Worm (Caenorhabditis elegans) whole organism, young adult: ENCODE measurements around the gene C56G2.9.
A peak's percentile ranks its signal among the peaks of the same experiment; 100 is the strongest.

ENCODE experiments used
- B0035.1 ChIP-seq: sonication (generic microtip); optimal IDR thresholded peaks from 2 replicates; lab custom pipeline; 2016; ENCODE audit warnings: missing genetic modification characterization, mild to moderate bottlenecking, missing compliant biosample characterization, missing genotype, missing genetic modification reagents
- F37B4.10 ChIP-seq: fragments of 200-800 bp; sonication (Bioruptor generic); IDR thresholded peaks from 2 replicates; pipeline ENCODE4 v1.3.6; 2022; ENCODE audit warnings: missing genetic modification characterization, missing compliant biosample characterization
- K11D2.4 ChIP-seq: fragments of 200-800 bp; sonication (Bioruptor generic); IDR thresholded peaks from 2 replicates; pipeline ENCODE4 v1.3.6; 2022; ENCODE audit warnings: missing genetic modification reagents, missing genetic modification characterization, missing compliant biosample characterization
- ama-1 ChIP-seq, 3 experiments: fragments of 150-350 bp in 1 of 3; sonication (generic microtip) in 2 of 3; optimal IDR thresholded peaks; 2 replicates each; lab custom pipeline; 2014 to 2018; ENCODE audit warnings: missing biosample characterization in 2 of 3, missing genetic modification characterization in 2 of 3, missing genetic modification reagents in 2 of 3
- atf-7 ChIP-seq: sonication (generic microtip); optimal IDR thresholded peaks from 2 replicates; lab custom pipeline; 2017; ENCODE audit warnings: mild to moderate bottlenecking, missing genetic modification characterization, missing compliant biosample characterization
- cebp-1 ChIP-seq, 2 experiments: fragments of 200-800 bp in 1 of 2; sonication (Bioruptor generic) in 1 of 2; sonication (generic microtip) in 1 of 2; IDR thresholded peaks in 1 of 2; optimal IDR thresholded peaks in 1 of 2; 2 replicates each; pipeline versions ENCODE4 v1.3.6 to Lab custom; 2017 to 2022; ENCODE audit warnings: missing compliant biosample characterization in 2 of 2, missing genetic modification characterization in 2 of 2, mild to moderate bottlenecking in 1 of 2, missing genetic modification reagents in 1 of 2, moderate library complexity in 1 of 2
- ceh-100 ChIP-seq: fragments of 200-800 bp; sonication (Bioruptor generic); IDR thresholded peaks from 2 replicates; pipeline ENCODE4 v1.3.6; 2022; ENCODE audit warnings: missing genetic modification reagents, missing genetic modification characterization, missing compliant biosample characterization
- ceh-58 ChIP-seq: fragments of 200-800 bp; sonication (Bioruptor generic); IDR thresholded peaks from 2 replicates; pipeline ENCODE4 v1.3.6; 2022; ENCODE audit warnings: missing genetic modification characterization, missing compliant biosample characterization
- ceh-79 ChIP-seq: sonication (generic microtip); optimal IDR thresholded peaks from 2 replicates; lab custom pipeline; 2017; ENCODE audit warnings: mild to moderate bottlenecking, missing genetic modification characterization, missing compliant biosample characterization
- ceh-91 ChIP-seq: fragments of 200-800 bp; sonication (Bioruptor generic); IDR thresholded peaks from 2 replicates; pipeline ENCODE4 v1.3.6; 2022; ENCODE audit warnings: missing genetic modification reagents, missing genetic modification characterization, missing compliant biosample characterization
- chd-7 ChIP-seq: sonication (generic microtip); optimal IDR thresholded peaks from 2 replicates; lab custom pipeline; 2016; ENCODE audit warnings: mild to moderate bottlenecking, missing genetic modification characterization, moderate library complexity, missing compliant biosample characterization
- dpl-1 ChIP-seq: fragments of 150-350 bp; optimal IDR thresholded peaks from 2 replicates; lab custom pipeline; 2014; ENCODE audit warnings: missing biosample characterization, missing genetic modification reagents, missing genetic modification characterization
- ets-4 ChIP-seq: fragments of 200-800 bp; sonication (Bioruptor generic); optimal IDR thresholded peaks from 2 replicates; lab custom pipeline; 2018; ENCODE audit warnings: mild to moderate bottlenecking, missing genetic modification characterization, missing compliant biosample characterization
- hlh-12 ChIP-seq: sonication (generic microtip); optimal IDR thresholded peaks from 2 replicates; lab custom pipeline; 2016; ENCODE audit warnings: missing genetic modification characterization, missing compliant biosample characterization
- hmg-1.2 ChIP-seq: fragments of 200-800 bp; sonication (Bioruptor generic); IDR thresholded peaks from 2 replicates; pipeline ENCODE4 v1.3.6; 2022; ENCODE audit warnings: missing genetic modification reagents, missing genetic modification characterization, missing compliant biosample characterization
- hrde-1 ChIP-seq: sonication (generic microtip); optimal IDR thresholded peaks from 2 replicates; lab custom pipeline; 2016; ENCODE audit warnings: missing genetic modification characterization, mild to moderate bottlenecking, missing compliant biosample characterization, moderate library complexity, missing genotype, missing genetic modification reagents, borderline replicate concordance
- let-607 ChIP-seq, 2 experiments: fragments of 200-800 bp in 1 of 2; sonication (Bioruptor generic) in 1 of 2; sonication (generic microtip) in 1 of 2; optimal IDR thresholded peaks; 2 replicates each; lab custom pipeline; 2016 to 2018; ENCODE audit warnings: mild to moderate bottlenecking in 2 of 2, missing compliant biosample characterization in 2 of 2, missing genetic modification characterization in 2 of 2, moderate library complexity in 2 of 2, missing genotype in 1 of 2
- lin-35 ChIP-seq, 3 experiments: fragments of 150-350 bp in 2 of 3; sonication (generic microtip) in 1 of 3; optimal IDR thresholded peaks; 2 replicates each; lab custom pipeline; 2014 to 2018; ENCODE audit warnings: missing biosample characterization in 3 of 3, missing genetic modification characterization in 3 of 3, missing genetic modification reagents in 3 of 3
- lin-40 ChIP-seq: sonication (generic microtip); optimal IDR thresholded peaks from 2 replicates; lab custom pipeline; 2016; ENCODE audit warnings: missing genetic modification characterization, mild to moderate bottlenecking, missing compliant biosample characterization, missing genotype, missing genetic modification reagents
- madf-10 ChIP-seq: sonication (generic microtip); optimal IDR thresholded peaks from 2 replicates; lab custom pipeline; 2016; ENCODE audit warnings: mild to moderate bottlenecking, missing genetic modification characterization, missing compliant biosample characterization
- mxl-1 ChIP-seq: sonication (generic microtip); optimal IDR thresholded peaks from 2 replicates; lab custom pipeline; 2016; ENCODE audit warnings: missing genetic modification characterization, missing compliant biosample characterization
- nfyb-1 ChIP-seq: fragments of 200-800 bp; sonication (Bioruptor generic); IDR thresholded peaks from 2 replicates; pipeline ENCODE4 v1.3.6; 2022; ENCODE audit warnings: missing genetic modification reagents, missing genetic modification characterization, missing compliant biosample characterization
- nhr-80 ChIP-seq: sonication (generic microtip); optimal IDR thresholded peaks from 2 replicates; lab custom pipeline; 2016; ENCODE audit warnings: missing genetic modification characterization, missing compliant biosample characterization
- rec-8 ChIP-seq, 2 experiments: sonication (generic microtip); optimal IDR thresholded peaks; 2 replicates each; lab custom pipeline; 2016; ENCODE audit warnings: mild to moderate bottlenecking in 2 of 2, missing genetic modification characterization in 2 of 2, missing genetic modification reagents in 2 of 2, missing genotype in 2 of 2, missing biosample characterization in 1 of 2, missing compliant biosample characterization in 1 of 2, moderate library complexity in 1 of 2
- repo-1 ChIP-seq: sonication (generic microtip); optimal IDR thresholded peaks from 2 replicates; lab custom pipeline; 2017; ENCODE audit warnings: mild to moderate bottlenecking, missing genetic modification characterization, missing compliant biosample characterization
- sdz-38 ChIP-seq: sonication (generic microtip); optimal IDR thresholded peaks from 2 replicates; lab custom pipeline; 2016; ENCODE audit warnings: missing genotype, missing genetic modification characterization, missing compliant biosample characterization
- snpc-1.1 ChIP-seq: sonication (generic microtip); optimal IDR thresholded peaks from 2 replicates; lab custom pipeline; 2017; ENCODE audit warnings: missing genetic modification characterization, mild to moderate bottlenecking, missing compliant biosample characterization, antibody characterized with exemption, moderate library complexity, missing genotype, missing genetic modification reagents; ENCODE audit not compliant: insufficient read depth
- snpc-3.4 ChIP-seq: sonication (generic microtip); optimal IDR thresholded peaks from 2 replicates; lab custom pipeline; 2017; ENCODE audit warnings: missing genetic modification characterization, mild to moderate bottlenecking, missing compliant biosample characterization, antibody characterized with exemption, moderate library complexity, missing genotype, missing genetic modification reagents
- somi-1 ChIP-seq: fragments of 200-800 bp; sonication (Bioruptor generic); optimal IDR thresholded peaks from 2 replicates; lab custom pipeline; 2018; ENCODE audit warnings: mild to moderate bottlenecking, missing genetic modification characterization, missing compliant biosample characterization
- tbp1 ChIP-seq: fragments of 200-800 bp; sonication (Bioruptor generic); optimal IDR thresholded peaks from 2 replicates; lab custom pipeline; 2018; ENCODE audit warnings: mild to moderate bottlenecking, missing genetic modification characterization, missing compliant biosample characterization
- tbx-9 ChIP-seq: sonication (generic microtip); optimal IDR thresholded peaks from 2 replicates; lab custom pipeline; 2016; ENCODE audit warnings: borderline replicate concordance, missing genetic modification characterization, inconsistent platforms, missing compliant biosample characterization
- tlf-1 ChIP-seq: fragments of 200-800 bp; sonication (Bioruptor generic); optimal IDR thresholded peaks from 2 replicates; lab custom pipeline; 2018; ENCODE audit warnings: mild to moderate bottlenecking, missing genetic modification characterization, missing compliant biosample characterization
- unc-130 ChIP-seq: sonication (generic microtip); optimal IDR thresholded peaks from 2 replicates; lab custom pipeline; 2016; ENCODE audit warnings: missing genetic modification reagents, missing genetic modification characterization, missing compliant biosample characterization
- zim-3 ChIP-seq: sonication (generic microtip); optimal IDR thresholded peaks from 2 replicates; lab custom pipeline; 2017; ENCODE audit warnings: mild to moderate bottlenecking, missing genetic modification characterization, moderate library complexity, missing compliant biosample characterization
- ztf-22 ChIP-seq: fragments of 200-800 bp; sonication (Bioruptor generic); optimal IDR thresholded peaks from 2 replicates; lab custom pipeline; 2018; ENCODE audit warnings: mild to moderate bottlenecking, missing genetic modification characterization, moderate library complexity, missing compliant biosample characterization
- ztf-25 ChIP-seq: fragments of 200-800 bp; sonication (Bioruptor generic); IDR thresholded peaks from 2 replicates; pipeline ENCODE4 v1.3.6; 2022; ENCODE audit warnings: missing genetic modification reagents, missing genetic modification characterization, missing compliant biosample characterization
- ztf-26 ChIP-seq: sonication (generic microtip); optimal IDR thresholded peaks from 2 replicates; lab custom pipeline; 2017; ENCODE audit warnings: missing genetic modification characterization, missing compliant biosample characterization
- ztf-6 ChIP-seq: fragments of 200-800 bp; sonication (Bioruptor generic); IDR thresholded peaks from 2 replicates; pipeline ENCODE4 v1.3.6; 2022; ENCODE audit warnings: missing genetic modification reagents, missing genetic modification characterization, missing compliant biosample characterization

C56G2.9 gene

ce11 chrIII:6362323-6362922 is 19.3 kb upstream of the C56G2.9 start (continued):
- TF ChIP-seq dpl-1 (GFP tag; lab: Kevin White, UChicago) (no peak), tbp1 (GFP tag; lab: Kevin White, UChicago) (no peak)

- TF ChIP-seq let-607 (tag; optimal IDR thresholded peaks at IDR 0.05; lab: Kevin White, UChicago) (peak in 1 of 2 experiments; percentile 1), tlf-1 (GFP tag; lab: Kevin White, UChicago) (peak; percentile 11), madf-10 (tag; lab: Kevin White, UChicago) (peak; percentile 26), unc-130 (GFP tag; lab: Kevin White, UChicago) (no peak), sdz-38 (tag; lab: Kevin White, UChicago) (no peak), ets-4 (GFP tag; lab: Kevin White, UChicago) (peak; percentile 41), ztf-22 (GFP tag; lab: Kevin White, UChicago) (peak; percentile 37), tbx-9 (tag; lab: Kevin White, UChicago) (no peak), tbp1 (GFP tag; lab: Kevin White, UChicago) (peak; percentile 10), chd-7 (no peak), zim-3 (no peak), repo-1 (tag; lab: Kevin White, UChicago) (no peak), nfyb-1 (0 out of 2 replicates have a peak, but pooled peaks have one; percentile 10), ztf-6 (GFP tag; lab: Robert Waterston, UW) (no peak), snpc-1.1 (tag; lab: Kevin White, UChicago) (no peak), ceh-100 (GFP tag; lab: Robert Waterston, UW) (no peak), lin-40 (tag; lab: Kevin White, UChicago) (no peak), nhr-80 (tag; lab: Kevin White, UChicago) (peak; percentile 98), cebp-1 (GFP tag; IDR thresholded peaks at IDR 0.05; lab: Robert Waterston, UW) (no peak), cebp-1 (tag; optimal IDR thresholded peaks at IDR 0.05; lab: Kevin White, UChicago) (peak; percentile 33), atf-7 (peak; percentile 47), ama-1 (optimal IDR thresholded peaks at IDR 0.05; lab: Kevin White, UChicago) (no peak), ama-1 (GFP tag; optimal IDR thresholded peaks at IDR 0.05; lab: Kevin White, UChicago) (no peak), rec-8 (tag; optimal IDR thresholded peaks at IDR 0.05; lab: Kevin White, UChicago) (no peak), lin-35 (GFP tag; optimal IDR thresholded peaks at IDR 0.05; lab: Kevin White, UChicago) (no peak), ceh-58 (GFP tag; lab: Robert Waterston, UW) (no peak), hmg-1.2 (GFP tag; lab: Robert Waterston, UW) (peak; percentile 25; the same call in 1 of the 2 replicates), mxl-1 (tag; lab: Kevin White, UChicago) (no peak), snpc-3.4 (tag; lab: Kevin White, UChicago) (no peak), ztf-25 (GFP tag; lab: Robert Waterston, UW) (no peak)
These were observed 18.4 kb upstream of the C56G2.9 start for ce11 chrIII:6361560-6361959.

ce11 chrIII:6360825-6361224 is 17.7 kb upstream of the C56G2.9 start:
- peak; percentile 15 for TF ChIP-seq ztf-26 (tag; lab: Kevin White, UChicago)
- no peak for TF ChIP-seq cebp-1 (GFP tag; IDR thresholded peaks at IDR 0.05; lab: Robert Waterston, UW)
- peak; percentile 3 for TF ChIP-seq cebp-1 (tag; optimal IDR thresholded peaks at IDR 0.05; lab: Kevin White, UChicago)
- TF ChIP-seq hrde-1 = no peak
- peak; percentile 3 for TF ChIP-seq ceh-79
- peak; percentile 20 for TF ChIP-seq nhr-80 (tag; lab: Kevin White, UChicago)
- TF ChIP-seq atf-7 = peak; percentile 5
- TF ChIP-seq ceh-91 (GFP tag; lab: Robert Waterston, UW) = no peak
- 0 out of 2 replicates have a peak, but pooled peaks have one; percentile 31 for TF ChIP-seq nfyb-1
- TF ChIP-seq K11D2.4 = peak; percentile 21; the same call in 1 of the 2 replicates
- no peak for TF ChIP-seq F37B4.10
- no peak for TF ChIP-seq hlh-12 (tag; lab: Kevin White, UChicago)
- peak; percentile 0 for TF ChIP-seq somi-1 (GFP tag; lab: Kevin White, UChicago)
- TF ChIP-seq B0035.1 (tag; lab: Kevin White, UChicago) = no peak
- TF ChIP-seq, all 124 proteins: peak for 8
